Worm (Caenorhabditis elegans) whole organism, L3 larva: ENCODE data around the gene F15B9.11.

Source experiments
- R02D3.7 ChIP-seq: fragments of 150-350 bp; optimal IDR thresholded peaks from 2 replicates; lab custom pipeline; 2014; ENCODE audit warnings: missing biosample characterization, missing genetic modification characterization
- aly-2 ChIP-seq: fragments of 150-350 bp; optimal IDR thresholded peaks from 2 replicates; lab custom pipeline; 2014; ENCODE audit warnings: missing biosample characterization, missing genetic modification characterization
- ceh-28 ChIP-seq: fragments of 150-350 bp; optimal IDR thresholded peaks from 2 replicates; lab custom pipeline; 2014; ENCODE audit warnings: missing biosample characterization, missing genetic modification reagents, missing genetic modification characterization
- elt-2 ChIP-seq: sonication (generic microtip); optimal IDR thresholded peaks from 2 replicates; lab custom pipeline; 2016; ENCODE audit warnings: missing genetic modification reagents, mild to moderate bottlenecking, missing genetic modification characterization, missing compliant biosample characterization
- fkh-10 ChIP-seq: sonication (generic microtip); optimal IDR thresholded peaks from 2 replicates; lab custom pipeline; 2017; ENCODE audit warnings: missing biosample characterization, missing genetic modification reagents, missing genetic modification characterization
- hmg-11 ChIP-seq: sonication (generic microtip); optimal IDR thresholded peaks from 2 replicates; lab custom pipeline; 2016; ENCODE audit warnings: missing genetic modification characterization, missing compliant biosample characterization
- lin-15B ChIP-seq: fragments of 150-350 bp; optimal IDR thresholded peaks from 2 replicates; lab custom pipeline; 2014; ENCODE audit warnings: missing biosample characterization, missing genetic modification characterization
- nhr-237 ChIP-seq: fragments of 150-350 bp; optimal IDR thresholded peaks from 2 replicates; lab custom pipeline; 2014; ENCODE audit warnings: missing biosample characterization, missing genetic modification characterization
- sea-2 ChIP-seq: fragments of 150-350 bp; sonication (generic microtip); optimal IDR thresholded peaks from 4 replicates; lab custom pipeline; 2014; ENCODE audit warnings: missing biosample characterization, missing genetic modification reagents, missing genetic modification characterization

ce11 chrV:13021540-13021939, 28.8 kb upstream of the F15B9.11 start:
- TF ChIP-seq nhr-237 (no peak), R02D3.7 (no peak), hmg-11 (tag; lab: Kevin White, UChicago) (no peak), fkh-10 (no peak), elt-2 (tag; lab: Kevin White, UChicago) (no peak), sea-2 (GFP tag; lab: Kevin White, UChicago) (no peak), aly-2 (tag; lab: Kevin White, UChicago) (no peak), lin-15B (tag; lab: Kevin White, UChicago) (no peak), ceh-28 (tag; lab: Kevin White, UChicago) (no peak)
